Worm (Caenorhabditis elegans): ENCODE results near the gene F58B3.4.

DNA sequence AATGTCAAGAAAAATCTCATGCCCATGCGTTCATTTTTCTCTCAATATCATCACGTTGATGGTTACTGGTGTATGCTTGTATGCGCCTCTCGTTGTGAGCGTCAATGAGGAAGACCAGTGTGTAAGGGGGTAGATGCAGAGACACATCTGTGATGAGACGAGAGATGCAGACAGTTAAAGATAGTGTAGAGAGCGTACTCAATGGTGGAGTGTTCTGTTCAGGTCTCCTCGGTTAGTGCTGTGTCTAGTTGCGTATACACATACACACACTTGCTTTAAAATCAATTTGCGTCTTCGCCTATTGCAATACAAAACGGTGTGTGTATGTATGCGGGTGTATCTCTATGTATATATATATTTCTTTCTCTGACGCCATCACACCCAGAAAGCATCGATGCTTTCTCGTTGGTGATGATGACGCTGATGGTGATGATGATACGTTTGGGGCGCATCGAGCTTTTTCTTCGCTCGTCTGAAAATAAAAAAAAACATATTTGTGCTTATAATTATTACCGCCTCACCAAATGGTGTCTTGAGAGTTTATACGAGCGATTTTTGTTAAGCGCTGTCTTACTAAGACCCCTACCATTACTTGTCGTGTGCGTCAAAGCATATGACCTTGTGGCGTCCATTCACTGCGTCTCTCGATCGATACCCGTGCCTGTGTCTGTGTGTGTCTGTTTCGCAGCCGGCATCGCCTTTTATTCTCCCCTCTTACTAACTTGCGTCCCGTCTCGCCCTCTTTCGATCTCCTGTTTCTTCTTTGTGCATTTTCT, 38.0 kb downstream of the F58B3.4 start, which contains the start of gene F40F11.3:
- TF ChIP-seq flt-1 (GFP tag; IDR thresholded peaks at IDR 0.05) (peak; percentile 57), cog-1 (tag; optimal IDR thresholded peaks at IDR 0.05) (peak; percentile 83)
